Fruit fly (Drosophila melanogaster) whole organism, embryonic: ENCODE measurements around the gene Gr93a.
A peak's percentile ranks its signal among the peaks of the same experiment; 100 is the strongest.

Experiments
- Aef1 ChIP-seq: fragments of 200-800 bp; sonication (Bioruptor generic); IDR thresholded peaks from 3 replicates; pipeline ENCODE4 v1.3.6; 2022; ENCODE audit warnings: missing biosample characterization, missing genetic modification characterization
- Asciz ChIP-seq: fragments of 200-800 bp; sonication (Bioruptor generic); optimal IDR thresholded peaks from 2 replicates; lab custom pipeline; 2017; ENCODE audit warnings: missing biosample characterization, mild to moderate bottlenecking, missing genetic modification characterization, missing genetic modification reagents
- Atf3 ChIP-seq: fragments of 200-800 bp; sonication (Bioruptor generic); optimal IDR thresholded peaks from 3 replicates; lab custom pipeline; 2016; ENCODE audit warnings: missing biosample characterization, missing genetic modification characterization
- Blimp-1 ChIP-seq: fragments of 200-800 bp; sonication (Bioruptor generic); optimal IDR thresholded peaks from 3 replicates; lab custom pipeline; 2018; ENCODE audit warnings: missing biosample characterization, missing genetic modification characterization, mild to moderate bottlenecking, moderate library complexity, missing genetic modification reagents
- BtbVII ChIP-seq: fragments of 200-800 bp; sonication (Bioruptor generic); optimal IDR thresholded peaks from 3 replicates; lab custom pipeline; 2017; ENCODE audit warnings: missing biosample characterization, mild to moderate bottlenecking, missing genetic modification characterization
- CG10654 ChIP-seq: fragments of 200-800 bp; sonication (Bioruptor generic); optimal IDR thresholded peaks from 2 replicates; lab custom pipeline; 2016; ENCODE audit warnings: missing biosample characterization, missing genetic modification characterization
- CG11247 ChIP-seq: fragments of 200-800 bp; sonication (Bioruptor generic); IDR thresholded peaks from 2 replicates; pipeline ENCODE4 v1.3.6; 2022; ENCODE audit warnings: missing biosample characterization, missing genetic modification characterization
- CG11696 ChIP-seq: fragments of 200-800 bp; sonication (Bioruptor generic); IDR thresholded peaks from 2 replicates; pipeline ENCODE4 v1.3.6; 2022; ENCODE audit warnings: missing biosample characterization, missing genetic modification characterization
- CG12155 ChIP-seq: fragments of 200-800 bp; sonication (Bioruptor generic); optimal IDR thresholded peaks from 3 replicates; lab custom pipeline; 2016; ENCODE audit warnings: missing biosample characterization, missing genetic modification characterization
- CG1792 ChIP-seq: fragments of 200-800 bp; sonication (Bioruptor generic); optimal IDR thresholded peaks from 2 replicates; lab custom pipeline; 2016; ENCODE audit warnings: missing biosample characterization, missing genetic modification characterization
- CG18011 ChIP-seq: fragments of 200-800 bp; sonication (Bioruptor generic); optimal IDR thresholded peaks from 2 replicates; lab custom pipeline; 2017; ENCODE audit warnings: missing biosample characterization, missing genetic modification characterization, mild to moderate bottlenecking, moderate library complexity, missing genotype
- CG1832 ChIP-seq: fragments of 200-800 bp; sonication (Bioruptor generic); optimal IDR thresholded peaks from 2 replicates; lab custom pipeline; 2017; ENCODE audit warnings: missing biosample characterization, mild to moderate bottlenecking, missing genetic modification characterization, inconsistent platforms
- CG2116 ChIP-seq: fragments of 200-800 bp; sonication (Bioruptor generic); optimal IDR thresholded peaks from 3 replicates; lab custom pipeline; 2018; ENCODE audit warnings: missing biosample characterization, mild to moderate bottlenecking, missing genetic modification characterization
- CG4424 ChIP-seq: fragments of 200-800 bp; sonication (Bioruptor generic); optimal IDR thresholded peaks from 3 replicates; lab custom pipeline; 2016; ENCODE audit warnings: missing biosample characterization, missing genetic modification characterization
- CG4854 ChIP-seq: fragments of 200-800 bp; sonication (Bioruptor generic); optimal IDR thresholded peaks from 2 replicates; lab custom pipeline; 2016; ENCODE audit warnings: missing biosample characterization, missing genetic modification characterization, inconsistent platforms
- CG6654 ChIP-seq: fragments of 200-800 bp; sonication (Bioruptor generic); optimal IDR thresholded peaks from 2 replicates; lab custom pipeline; 2017; ENCODE audit warnings: missing biosample characterization, mild to moderate bottlenecking, missing genetic modification characterization
- CG7271 ChIP-seq: fragments of 200-800 bp; sonication (Bioruptor generic); optimal IDR thresholded peaks from 2 replicates; lab custom pipeline; 2018; ENCODE audit warnings: missing biosample characterization, mild to moderate bottlenecking, missing genetic modification characterization, moderate library complexity
- CG7357 ChIP-seq: fragments of 200-800 bp; sonication (Bioruptor generic); IDR thresholded peaks from 3 replicates; pipeline ENCODE4 v1.3.6; 2022; ENCODE audit warnings: missing biosample characterization, missing genetic modification characterization
- CG7839 ChIP-seq: fragments of 200-800 bp; sonication (Bioruptor generic); optimal IDR thresholded peaks from 3 replicates; lab custom pipeline; 2018; ENCODE audit warnings: missing biosample characterization, mild to moderate bottlenecking, missing genetic modification characterization, moderate library complexity
- CG7928 ChIP-seq: fragments of 200-800 bp; sonication (Bioruptor generic); optimal IDR thresholded peaks from 2 replicates; lab custom pipeline; 2017; ENCODE audit warnings: missing biosample characterization, mild to moderate bottlenecking, missing genetic modification characterization
- CG7963 ChIP-seq: fragments of 200-800 bp; sonication (Bioruptor generic); IDR thresholded peaks from 3 replicates; pipeline ENCODE4 v1.3.6; 2022; ENCODE audit warnings: missing biosample characterization, missing genetic modification characterization; ENCODE audit not compliant: partially characterized antibody
- CG7987 ChIP-seq: fragments of 200-800 bp; sonication (Bioruptor generic); optimal IDR thresholded peaks from 2 replicates; lab custom pipeline; 2018; ENCODE audit warnings: missing biosample characterization, mild to moderate bottlenecking, missing genetic modification characterization, moderate library complexity
- CG9797 ChIP-seq: fragments of 200-800 bp; sonication (Bioruptor generic); optimal IDR thresholded peaks from 3 replicates; lab custom pipeline; 2018; ENCODE audit warnings: missing biosample characterization, mild to moderate bottlenecking, missing genetic modification characterization
- Dbx ChIP-seq: fragments of 200-800 bp; sonication (Bioruptor generic); IDR thresholded peaks from 3 replicates; pipeline ENCODE4 v1.3.6; 2022; ENCODE audit warnings: missing biosample characterization, missing genetic modification characterization
- Dip2 ChIP-seq: fragments of 200-800 bp; sonication (Bioruptor generic); IDR thresholded peaks from 2 replicates; pipeline ENCODE4 v1.3.6; 2022; ENCODE audit warnings: missing biosample characterization, missing genetic modification characterization
- Doc2 ChIP-seq: fragments of 200-800 bp; sonication (Bioruptor generic); IDR thresholded peaks from 2 replicates; pipeline ENCODE4 v1.3.6; 2022; ENCODE audit warnings: missing biosample characterization, missing genetic modification characterization
- Drgx ChIP-seq: fragments of 200-800 bp; sonication (Bioruptor generic); IDR thresholded peaks from 2 replicates; pipeline ENCODE4 v1.3.6; 2022; ENCODE audit warnings: missing biosample characterization, missing genetic modification characterization
- HHEX ChIP-seq: fragments of 200-800 bp; sonication (Bioruptor generic); optimal IDR thresholded peaks from 3 replicates; lab custom pipeline; 2017; ENCODE audit warnings: missing biosample characterization, mild to moderate bottlenecking, missing genetic modification characterization, missing genetic modification reagents
- Hr39 ChIP-seq: fragments of >200 bp; optimal IDR thresholded peaks from 2 replicates; lab custom pipeline; 2017
- MESR4 ChIP-seq: fragments of 200-800 bp; sonication (Bioruptor generic); optimal IDR thresholded peaks from 2 replicates; lab custom pipeline; 2018; ENCODE audit warnings: missing biosample characterization, mild to moderate bottlenecking, missing genetic modification characterization, moderate library complexity
- Meics ChIP-seq: fragments of 200-800 bp; sonication (Bioruptor generic); optimal IDR thresholded peaks from 2 replicates; lab custom pipeline; 2017; ENCODE audit warnings: missing biosample characterization, mild to moderate bottlenecking, missing genetic modification characterization
- Neu2 ChIP-seq: fragments of 200-800 bp; sonication (Bioruptor generic); optimal IDR thresholded peaks from 3 replicates; lab custom pipeline; 2016; ENCODE audit warnings: missing biosample characterization, missing genetic modification characterization, borderline replicate concordance
- PHDP ChIP-seq: fragments of 200-800 bp; sonication (Bioruptor generic); optimal IDR thresholded peaks from 3 replicates; lab custom pipeline; 2018; ENCODE audit warnings: missing biosample characterization, mild to moderate bottlenecking, missing genetic modification characterization, moderate library complexity
- Spps ChIP-seq: fragments of 200-800 bp; sonication (Bioruptor generic); optimal IDR thresholded peaks from 2 replicates; lab custom pipeline; 2018; ENCODE audit warnings: missing biosample characterization, mild to moderate bottlenecking, missing genetic modification characterization
- amos ChIP-seq: fragments of 200-800 bp; sonication (Bioruptor generic); IDR thresholded peaks from 2 replicates; pipeline ENCODE4 v1.3.6; 2022; ENCODE audit warnings: missing biosample characterization, missing genetic modification characterization; ENCODE audit not compliant: partially characterized antibody
- caup ChIP-seq: fragments of 200-800 bp; sonication (Bioruptor generic); optimal IDR thresholded peaks from 3 replicates; lab custom pipeline; 2017; ENCODE audit warnings: missing biosample characterization, mild to moderate bottlenecking, missing genetic modification characterization, moderate library complexity; ENCODE audit not compliant: severe bottlenecking
- crp ChIP-seq, 2 experiments: fragments of 200-800 bp; sonication (Bioruptor generic); optimal IDR thresholded peaks; 2 replicates in 1 of 2; 3 replicates in 1 of 2; lab custom pipeline; 2017; ENCODE audit warnings: missing biosample characterization in 2 of 2, missing genetic modification characterization in 2 of 2, mild to moderate bottlenecking in 1 of 2, moderate library complexity in 1 of 2
- da ChIP-seq: fragments of 200-800 bp; sonication (Bioruptor generic); optimal IDR thresholded peaks from 2 replicates; lab custom pipeline; 2016; ENCODE audit warnings: missing biosample characterization, missing genetic modification characterization
- esg ChIP-seq: fragments of 200-800 bp; sonication (Bioruptor generic); conservative IDR thresholded peaks from 2 replicates; pipeline ENCODE4 v1.3.6; 2022; ENCODE audit warnings: missing biosample characterization, missing genetic modification characterization
- fd96Cb ChIP-seq: fragments of 200-800 bp; sonication (Bioruptor generic); optimal IDR thresholded peaks from 2 replicates; lab custom pipeline; 2018; ENCODE audit warnings: missing biosample characterization, mild to moderate bottlenecking, missing genetic modification characterization, moderate library complexity
- fu2 ChIP-seq: fragments of 200-800 bp; sonication (Bioruptor generic); optimal IDR thresholded peaks from 2 replicates; lab custom pipeline; 2016; ENCODE audit warnings: missing biosample characterization, missing genetic modification characterization
- gfzf ChIP-seq: fragments of 200-800 bp; sonication (Bioruptor generic); optimal IDR thresholded peaks from 2 replicates; lab custom pipeline; 2016; ENCODE audit warnings: missing biosample characterization, mild to moderate bottlenecking, missing genetic modification characterization, moderate library complexity
- hth ChIP-seq: fragments of >200 bp; optimal IDR thresholded peaks from 2 replicates; lab custom pipeline; 2017; ENCODE audit warnings: inconsistent platforms
- lilli ChIP-seq: fragments of 200-800 bp; sonication (Bioruptor generic); optimal IDR thresholded peaks from 3 replicates; lab custom pipeline; 2016; ENCODE audit warnings: missing biosample characterization, missing genetic modification characterization
- mam ChIP-seq: fragments of 200-800 bp; sonication (Bioruptor generic); optimal IDR thresholded peaks from 3 replicates; lab custom pipeline; 2016; ENCODE audit warnings: missing biosample characterization, missing genetic modification characterization
- otp ChIP-seq: fragments of 200-800 bp; sonication (Bioruptor generic); IDR thresholded peaks from 3 replicates; pipeline ENCODE4, ENCODE4 v1.3.6; 2022; ENCODE audit warnings: missing biosample characterization, missing genetic modification characterization
- pan ChIP-seq, 4 experiments: fragments of >200 bp in 3 of 4; fragments of 200-800 bp in 1 of 4; sonication (Bioruptor generic) in 1 of 4; optimal IDR thresholded peaks in 3 of 4; IDR thresholded peaks in 1 of 4; 2 replicates each; pipeline versions ENCODE4 v1.3.6 to Lab custom; 2017 to 2022; ENCODE audit warnings: missing biosample characterization in 2 of 4, missing genetic modification characterization in 2 of 4, mixed read lengths in 1 of 4
- phol ChIP-seq: fragments of 200-800 bp; sonication (Bioruptor generic); optimal IDR thresholded peaks from 3 replicates; lab custom pipeline; 2018; ENCODE audit warnings: missing biosample characterization, mild to moderate bottlenecking, missing genetic modification characterization, moderate library complexity
- pum ChIP-seq: fragments of 200-800 bp; sonication (Bioruptor generic); optimal IDR thresholded peaks from 2 replicates; lab custom pipeline; 2016; ENCODE audit warnings: missing biosample characterization, missing genetic modification characterization
- ranshi ChIP-seq: fragments of 200-800 bp; sonication (Bioruptor generic); IDR thresholded peaks from 2 replicates; pipeline ENCODE4 v1.3.6; 2022; ENCODE audit warnings: missing biosample characterization, missing genetic modification characterization
- zen2 ChIP-seq: fragments of 200-800 bp; sonication (Bioruptor generic); IDR thresholded peaks from 3 replicates; pipeline ENCODE4 v1.3.6; 2022; ENCODE audit warnings: missing biosample characterization, missing genetic modification characterization; ENCODE audit not compliant: partially characterized antibody

The Gr93a gene

dm6 chr3R:21839636-21840035 lies 7.3 kb downstream of the Gr93a start (continued):
- TF ChIP-seq CG9797 (GFP tag; lab: Kevin White, UChicago) (no peak), Meics (peak; percentile 33), fd96Cb (peak; percentile 19), hth (lab: Kevin White, UChicago) (no peak), CG2116 (GFP tag; lab: Kevin White, UChicago) (no peak), Spps (no peak), CG4424 (peak; percentile 30), BtbVII (GFP tag; lab: Kevin White, UChicago) (peak; percentile 33), Atf3 (GFP tag; lab: Kevin White, UChicago) (no peak), crp (GFP tag; optimal IDR thresholded peaks at IDR 0.05; lab: Kevin White, UChicago) (no peak), CG7357 (no peak), CG1832 (GFP tag; lab: Kevin White, UChicago) (no peak), HHEX (GFP tag; lab: Kevin White, UChicago) (peak; percentile 12), CG11247 (GFP tag; lab: Robert Waterston, UW) (no peak), Dbx (GFP tag; lab: Robert Waterston, UW) (no peak), pan (optimal IDR thresholded peaks at IDR 0.05; lab: Kevin White, UChicago) (no peak), pan (GFP tag; optimal IDR thresholded peaks at IDR 0.05 in 1 of 2, IDR thresholded peaks at IDR 0.05 in 1 of 2) (no peak), caup (peak; percentile 7), CG18011 (GFP tag; lab: Kevin White, UChicago) (no peak), CG6654 (GFP tag; lab: Kevin White, UChicago) (no peak), Drgx (GFP tag; lab: Robert Waterston, UW) (peak; percentile 37; the same call in 1 of the 2 replicates), CG7928 (GFP tag; lab: Kevin White, UChicago) (no peak), mam (GFP tag; lab: Kevin White, UChicago) (no peak), CG7839 (peak; percentile 40), CG7963 (GFP tag; lab: Robert Waterston, UW) (no peak), pum (GFP tag; lab: Kevin White, UChicago) (no peak), otp (GFP tag; lab: Robert Waterston, UW) (no peak), CG7987 (GFP tag; lab: Kevin White, UChicago) (no peak), zen2 (GFP tag; lab: Robert Waterston, UW) (no peak), amos (GFP tag; lab: Robert Waterston, UW) (no peak), Neu2 (GFP tag; lab: Kevin White, UChicago) (no peak), gfzf (no peak), Dip2 (no peak), CG1792 (no peak), CG11696 (GFP tag; lab: Robert Waterston, UW) (no peak), Doc2 (GFP tag; lab: Robert Waterston, UW) (no peak), ranshi (no peak), CG12155 (no peak), CG10654 (GFP tag; lab: Kevin White, UChicago) (no peak), fu2 (GFP tag; lab: Kevin White, UChicago) (no peak), Asciz (GFP tag; lab: Kevin White, UChicago) (peak; percentile 47), Hr39 (lab: Kevin White, UChicago) (no peak), lilli (GFP tag; lab: Kevin White, UChicago) (no peak), da (GFP tag; lab: Kevin White, UChicago) (no peak), CG4854 (GFP tag; lab: Kevin White, UChicago) (no peak), esg (GFP tag; lab: Robert Waterston, UW) (no peak), Blimp-1 (GFP tag; lab: Kevin White, UChicago) (peak; percentile 54), Aef1 (GFP tag; lab: Robert Waterston, UW) (no peak), CG7271 (tag; lab: Kevin White, UChicago) (no peak), MESR4 (GFP tag; lab: Kevin White, UChicago) (no peak), PHDP (peak; percentile 49), phol (tag; lab: Kevin White, UChicago) (peak; percentile 34)
